Worm (Caenorhabditis elegans) whole organism, L1 larva: ENCODE results near the gene his-40.

Experiments
- ceh-82 ChIP-seq, 3 experiments: fragments of 150-350 bp in 1 of 3; sonication (generic microtip) in 2 of 3; optimal IDR thresholded peaks; 2 replicates each; lab custom pipeline; 2014 to 2017; ENCODE audit warnings: missing biosample characterization in 3 of 3, missing genetic modification characterization in 3 of 3
- egl-27 ChIP-seq, 2 experiments: fragments of 150-350 bp in 1 of 2; sonication (generic microtip); optimal IDR thresholded peaks; 3 replicates each; lab custom pipeline; 2017 to 2018; ENCODE audit warnings: missing biosample characterization in 2 of 2, missing genetic modification characterization in 2 of 2, missing genetic modification reagents in 2 of 2
- fkh-10 ChIP-seq: sonication (generic microtip); optimal IDR thresholded peaks from 2 replicates; lab custom pipeline; 2017; ENCODE audit warnings: missing biosample characterization, missing genetic modification reagents, missing genetic modification characterization
- mdl-1 ChIP-seq, 2 experiments: fragments of 150-350 bp; optimal IDR thresholded peaks; 2 replicates each; lab custom pipeline; 2014 to 2017; ENCODE audit warnings: missing biosample characterization in 2 of 2, missing genetic modification characterization in 2 of 2, inconsistent platforms in 1 of 2
- nhr-11 ChIP-seq: fragments of 150-350 bp; optimal IDR thresholded peaks from 2 replicates; lab custom pipeline; 2014; ENCODE audit warnings: missing biosample characterization, missing genetic modification characterization
- nhr-71 ChIP-seq: sonication (generic microtip); optimal IDR thresholded peaks from 2 replicates; lab custom pipeline; 2016; ENCODE audit warnings: mild to moderate bottlenecking, missing genetic modification characterization, moderate library complexity, missing compliant biosample characterization
- nhr-76 ChIP-seq: sonication (generic microtip); optimal IDR thresholded peaks from 2 replicates; lab custom pipeline; 2017; ENCODE audit warnings: missing biosample characterization, missing genetic modification characterization
- nhr-77 ChIP-seq: fragments of 150-350 bp; optimal IDR thresholded peaks from 2 replicates; lab custom pipeline; 2014; ENCODE audit warnings: missing biosample characterization, missing genetic modification characterization
- rnt-1 ChIP-seq: sonication (generic microtip); optimal IDR thresholded peaks from 2 replicates; lab custom pipeline; 2016; ENCODE audit warnings: mild to moderate bottlenecking, missing genetic modification characterization, moderate library complexity, missing compliant biosample characterization
- skn-1 ChIP-seq: fragments of 150-350 bp; optimal IDR thresholded peaks from 2 replicates; lab custom pipeline; 2014; ENCODE audit warnings: missing biosample characterization, missing genetic modification characterization
- tbx-2 ChIP-seq: sonication (generic microtip); optimal IDR thresholded peaks from 2 replicates; lab custom pipeline; 2016; ENCODE audit warnings: missing genetic modification characterization, missing compliant biosample characterization
- unc-130 ChIP-seq: fragments of 150-350 bp; optimal IDR thresholded peaks from 2 replicates; lab custom pipeline; 2017; ENCODE audit warnings: missing biosample characterization, missing genetic modification characterization, inconsistent platforms
- unc-62 ChIP-seq: fragments of 150-350 bp; optimal IDR thresholded peaks from 2 replicates; lab custom pipeline; 2014; ENCODE audit warnings: missing biosample characterization, missing genetic modification reagents, missing genetic modification characterization

ce11 chrX:7296310-7296709, 13.6 kb upstream of the his-40 start:
- TF ChIP-seq mdl-1 (tag; optimal IDR thresholded peaks at IDR 0.05; lab: Kevin White, UChicago) (no peak), tbx-2 (tag; lab: Kevin White, UChicago) (no peak), unc-62 (GFP tag; lab: Kevin White, UChicago) (no peak), unc-130 (no peak), nhr-77 (tag; lab: Kevin White, UChicago) (no peak), rnt-1 (no peak), fkh-10 (GFP tag; lab: Kevin White, UChicago) (no peak), skn-1 (no peak), ceh-82 (tag; optimal IDR thresholded peaks at IDR 0.05; lab: Kevin White, UChicago) (no peak), nhr-76 (no peak), nhr-11 (tag; lab: Kevin White, UChicago) (no peak), nhr-71 (tag; lab: Kevin White, UChicago) (no peak), egl-27 (tag; optimal IDR thresholded peaks at IDR 0.05; lab: Kevin White, UChicago) (no peak)
